Worm (Caenorhabditis elegans): Measurements from ENCODE around the gene F57A8.6.

- TF ChIP-seq ama-1 (optimal IDR thresholded peaks at IDR 0.05): no peak
- TF ChIP-seq ceh-36 (tag; optimal IDR thresholded peaks at IDR 0.05): no peak
- TF ChIP-seq tra-4 (tag; optimal IDR thresholded peaks at IDR 0.05): no peak
- TF ChIP-seq ceh-13 (GFP tag; optimal IDR thresholded peaks at IDR 0.05): no peak
- no peak for TF ChIP-seq scrt-1 (GFP tag; IDR thresholded peaks at IDR 0.05)
- no peak for TF ChIP-seq F13C5.2 (tag; optimal IDR thresholded peaks at IDR 0.05)
- no peak for TF ChIP-seq tbx-37 (GFP tag; conservative IDR thresholded peaks at IDR 0.05)
- TF ChIP-seq flt-1 (GFP tag; IDR thresholded peaks at IDR 0.05): no peak
- no peak for TF ChIP-seq pes-1 (GFP tag; IDR thresholded peaks at IDR 0.05)
- TF ChIP-seq aly-1 (tag; optimal IDR thresholded peaks at IDR 0.05): no peak
- no peak for TF ChIP-seq sea-1 (GFP tag; conservative IDR thresholded peaks at IDR 0.05)
Observed at ce11 chrV:10070541-10070940, 3.2 kb downstream of the F57A8.6 start, which contains the start of gene nhr-192.

All from whole organism, early embryonic.